Worm (Caenorhabditis elegans): Measurements from ENCODE around the gene fbxa-24.

Gene fbxa-24

DNA sequence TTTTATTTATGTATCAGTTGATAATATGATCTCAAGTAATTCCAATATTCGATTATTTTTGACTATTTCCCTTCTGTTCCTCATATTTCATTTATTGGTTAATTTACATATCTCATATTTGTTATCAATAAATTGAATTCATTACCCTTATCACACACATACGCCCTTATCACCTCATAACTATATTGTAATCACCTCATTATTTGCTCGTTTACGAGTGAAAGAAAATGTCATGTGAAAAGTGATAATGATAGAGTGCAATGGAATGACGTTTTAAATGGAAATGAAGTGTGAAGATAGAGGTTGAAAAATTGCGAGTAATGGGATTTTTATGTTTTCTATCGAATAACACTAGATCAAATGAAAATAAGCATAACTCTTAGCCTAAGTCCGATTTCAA, 29.8 kb upstream of the fbxa-24 start:
- no peak for TF ChIP-seq fkh-10 (GFP tag; optimal IDR thresholded peaks at IDR 0.05)
- no peak for TF ChIP-seq attf-4 (tag; optimal IDR thresholded peaks at IDR 0.05)
- TF ChIP-seq lin-1 (GFP tag; IDR thresholded peaks at IDR 0.05) = peak; percentile 91
- no peak for TF ChIP-seq aha-1 (tag)
- peak; percentile 100 for TF ChIP-seq nhr-6 (tag; optimal IDR thresholded peaks at IDR 0.05)
- TF ChIP-seq lin-15B (tag; optimal IDR thresholded peaks at IDR 0.05) = no peak
- TF ChIP-seq ceh-20 (GFP tag; IDR thresholded peaks at IDR 0.05) = peak; percentile 80
- no peak for TF ChIP-seq unc-39 (tag; optimal IDR thresholded peaks at IDR 0.05)
- peak; percentile 79 for TF ChIP-seq hlh-11 (tag; optimal IDR thresholded peaks at IDR 0.05)
- no peak for TF ChIP-seq jun-1 (tag; optimal IDR thresholded peaks at IDR 0.05)
- peak; percentile 100 for TF ChIP-seq pqm-1 (tag; optimal IDR thresholded peaks at IDR 0.05)
- TF ChIP-seq ceh-32 (tag; optimal IDR thresholded peaks at IDR 0.05; ENCODE audit: poor library complexity) = no peak
- TF ChIP-seq cey-2 (tag; optimal IDR thresholded peaks at IDR 0.05; ENCODE audit: borderline replicate concordance, insufficient read depth) = peak; percentile 21
- peak; percentile 70 to 98 for TF ChIP-seq unc-62 (GFP tag; optimal IDR thresholded peaks at IDR 0.05 in 1 of 2)
- TF ChIP-seq unc-62 (tag; optimal IDR thresholded peaks at IDR 0.05) = no peak
- no peak for TF ChIP-seq Y5F2A.4 (GFP tag; optimal IDR thresholded peaks at IDR 0.05)
- peak; percentile 98 for TF ChIP-seq dmd-6 (GFP tag; IDR thresholded peaks at IDR 0.05)
- no peak for TF ChIP-seq madf-5 (GFP tag; IDR thresholded peaks at IDR 0.05)
- no peak for TF ChIP-seq egl-27 (tag; optimal IDR thresholded peaks at IDR 0.05)
- TF ChIP-seq zip-11 (GFP tag; IDR thresholded peaks at IDR 0.05) = no peak
- TF ChIP-seq lin-39 (tag; optimal IDR thresholded peaks at IDR 0.05) = no peak
- no peak for TF ChIP-seq lir-3 (tag; optimal IDR thresholded peaks at IDR 0.05)
- no peak for TF ChIP-seq dmd-8 (GFP tag; IDR thresholded peaks at IDR 0.05)
- no peak for TF ChIP-seq arid-1 (GFP tag; conservative IDR thresholded peaks at IDR 0.05)
- TF ChIP-seq tra-1 (GFP tag; IDR thresholded peaks at IDR 0.05) = peak; percentile 96
- no peak for TF ChIP-seq daf-12 (tag; optimal IDR thresholded peaks at IDR 0.05)
- peak; percentile 36 for TF ChIP-seq fos-1 (tag; optimal IDR thresholded peaks at IDR 0.05)
- no peak for TF ChIP-seq Y75B8A.6 (GFP tag; IDR thresholded peaks at IDR 0.05)
- TF ChIP-seq nhr-11 (tag; optimal IDR thresholded peaks at IDR 0.05) = no peak
- no peak for TF ChIP-seq ceh-62 (tag; optimal IDR thresholded peaks at IDR 0.05)
- no peak for TF ChIP-seq daf-19 (GFP tag; conservative IDR thresholded peaks at IDR 0.05)
- TF ChIP-seq nhr-237 (tag; optimal IDR thresholded peaks at IDR 0.05) = no peak
- TF ChIP-seq nhr-42 (GFP tag; IDR thresholded peaks at IDR 0.05) = 0 out of 2 replicates have a peak, but pooled peaks have one; percentile 18
- TF ChIP-seq skn-1 (tag; optimal IDR thresholded peaks at IDR 0.05) = no peak
- TF ChIP-seq php-3 (GFP tag; IDR thresholded peaks at IDR 0.05) = peak; percentile 100
- TF ChIP-seq aly-2 (tag; optimal IDR thresholded peaks at IDR 0.05) = no peak
- TF ChIP-seq mdl-1 (tag; optimal IDR thresholded peaks at IDR 0.05) = peak in 1 of 2 experiments; percentile 53
- TF ChIP-seq nhr-10 (tag; optimal IDR thresholded peaks at IDR 0.05) = no peak
- no peak for TF ChIP-seq ctbp-1 (GFP tag; IDR thresholded peaks at IDR 0.05)
- TF ChIP-seq tag-97 (GFP tag; IDR thresholded peaks at IDR 0.05) = no peak
- peak; percentile 50 for TF ChIP-seq mxl-3 (GFP tag; optimal IDR thresholded peaks at IDR 0.05)
- TF ChIP-seq daf-16 (GFP tag; optimal IDR thresholded peaks at IDR 0.05) = peak in 1 of 2 experiments; percentile 23
- TF ChIP-seq daf-16 (tag; optimal IDR thresholded peaks at IDR 0.05) = peak; percentile 96
- peak; percentile 98 for TF ChIP-seq nhr-28 (tag; optimal IDR thresholded peaks at IDR 0.05)
- no peak for TF ChIP-seq unc-130 (GFP tag; optimal IDR thresholded peaks at IDR 0.05)
- no peak for TF ChIP-seq F37D6.2 (tag; optimal IDR thresholded peaks at IDR 0.05)
- TF ChIP-seq hif-1 (tag; optimal IDR thresholded peaks at IDR 0.05) = no peak
- TF ChIP-seq ama-1 (optimal IDR thresholded peaks at IDR 0.05) = no peak
- no peak for TF ChIP-seq sdz-12 (GFP tag; optimal IDR thresholded peaks at IDR 0.05)
- TF ChIP-seq nhr-102 (tag; optimal IDR thresholded peaks at IDR 0.05) = no peak
- no peak for TF ChIP-seq mxl-2 (GFP tag; conservative IDR thresholded peaks at IDR 0.05)
- TF ChIP-seq ztf-7 (tag; optimal IDR thresholded peaks at IDR 0.05) = no peak
- TF ChIP-seq nhr-25 (tag; optimal IDR thresholded peaks at IDR 0.05; ENCODE audit: borderline replicate concordance, insufficient read depth) = no peak
- peak; percentile 97 for TF ChIP-seq nhr-77 (tag; optimal IDR thresholded peaks at IDR 0.05)

Data from whole organism, L4 larva.